Worm (Caenorhabditis elegans) whole organism, mixed stage, embryonic: Measurements from ENCODE around the gene F58A4.1.

ENCODE experiments used
- lin-13 ChIP-seq: fragments of 150-350 bp; optimal IDR thresholded peaks from 2 replicates; lab custom pipeline; 2014; ENCODE audit warnings: missing biosample characterization, missing genetic modification characterization
- lsy-2 ChIP-seq: fragments of 150-350 bp; optimal IDR thresholded peaks from 2 replicates; lab custom pipeline; 2014; ENCODE audit warnings: missing biosample characterization, missing genetic modification characterization
- mab-5 ChIP-seq: fragments of 150-350 bp; optimal IDR thresholded peaks from 2 replicates; lab custom pipeline; 2014; ENCODE audit warnings: missing biosample characterization, missing genetic modification characterization

DNA sequence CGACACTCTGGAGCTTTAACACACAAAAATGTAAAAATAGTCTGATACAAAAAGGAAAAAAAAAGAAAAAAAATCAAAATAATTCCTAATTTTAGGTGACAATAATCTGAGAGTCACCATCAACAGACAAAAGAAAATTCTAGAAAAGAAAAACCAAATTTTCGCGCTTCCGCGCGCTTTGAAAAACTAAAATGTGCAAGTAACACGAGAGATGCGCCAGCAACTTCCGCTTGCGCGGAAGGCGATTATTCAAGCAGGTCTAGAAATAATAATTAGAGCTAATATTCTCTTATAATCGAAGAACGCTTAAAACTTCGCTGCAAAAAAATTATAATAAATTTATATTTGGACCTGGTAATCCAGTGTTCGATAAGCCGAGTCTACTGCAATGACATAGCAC, 18.7 kb downstream of the F58A4.1 start:
- TF ChIP-seq lin-13 (tag; lab: Kevin White, UChicago) (peak; percentile 44), lsy-2 (tag; lab: Kevin White, UChicago) (no peak), mab-5 (tag; lab: Kevin White, UChicago) (no peak)
